Fruit fly (Drosophila melanogaster) whole organism, embryonic: ENCODE results near the gene CaMKII.
A peak's percentile ranks its signal among the peaks of the same experiment; 100 is the strongest.

Experiments
- Bgb ChIP-seq: fragments of 200-800 bp; sonication (Bioruptor generic); IDR thresholded peaks from 2 replicates; pipeline ENCODE4 v1.3.6; 2022; ENCODE audit warnings: missing biosample characterization, missing genetic modification characterization; ENCODE audit not compliant: partially characterized antibody
- CG11093 ChIP-seq: fragments of 200-800 bp; sonication (Bioruptor generic); IDR thresholded peaks from 3 replicates; pipeline ENCODE4 v1.3.6; 2022; ENCODE audit warnings: missing biosample characterization, missing genetic modification characterization
- CG12769 ChIP-seq: fragments of 200-800 bp; sonication (Bioruptor generic); optimal IDR thresholded peaks from 2 replicates; lab custom pipeline; 2019; ENCODE audit warnings: missing biosample characterization, mild to moderate bottlenecking, missing genetic modification characterization, moderate library complexity
- CG15269 ChIP-seq: fragments of 200-800 bp; sonication (Bioruptor generic); optimal IDR thresholded peaks from 2 replicates; lab custom pipeline; 2018; ENCODE audit warnings: missing biosample characterization, mild to moderate bottlenecking, missing genetic modification characterization, moderate library complexity
- CG1529 ChIP-seq: fragments of 200-800 bp; sonication (Bioruptor generic); optimal IDR thresholded peaks from 3 replicates; lab custom pipeline; 2018; ENCODE audit warnings: missing biosample characterization, missing genetic modification characterization
- CG1602 ChIP-seq: fragments of 200-800 bp; sonication (Bioruptor generic); optimal IDR thresholded peaks from 3 replicates; lab custom pipeline; 2016; ENCODE audit warnings: missing biosample characterization, missing genetic modification characterization
- CG1647 ChIP-seq: fragments of 200-800 bp; sonication (Bioruptor generic); optimal IDR thresholded peaks from 3 replicates; lab custom pipeline; 2016; ENCODE audit warnings: missing biosample characterization, missing genetic modification characterization
- CG16813 ChIP-seq: fragments of 200-800 bp; sonication (Bioruptor generic); IDR thresholded peaks from 3 replicates; pipeline ENCODE4 v1.3.6; 2022; ENCODE audit warnings: missing biosample characterization, missing genetic modification characterization; ENCODE audit not compliant: partially characterized antibody
- CG17359 ChIP-seq: fragments of 200-800 bp; sonication (Bioruptor generic); optimal IDR thresholded peaks from 3 replicates; lab custom pipeline; 2018; ENCODE audit warnings: missing biosample characterization, mild to moderate bottlenecking, missing genetic modification characterization, moderate library complexity
- CG17361 ChIP-seq: fragments of 200-800 bp; sonication (Bioruptor generic); IDR thresholded peaks from 3 replicates; pipeline ENCODE4 v1.3.6; 2022; ENCODE audit warnings: missing biosample characterization, missing genetic modification characterization
- CG18011 ChIP-seq: fragments of 200-800 bp; sonication (Bioruptor generic); optimal IDR thresholded peaks from 2 replicates; lab custom pipeline; 2017; ENCODE audit warnings: missing biosample characterization, missing genetic modification characterization, mild to moderate bottlenecking, moderate library complexity, missing genotype
- CG2712 ChIP-seq: fragments of 200-800 bp; optimal IDR thresholded peaks from 3 replicates; lab custom pipeline; 2019; ENCODE audit warnings: missing biosample characterization, mild to moderate bottlenecking, missing genetic modification characterization, moderate library complexity
- CG2875 ChIP-seq: fragments of 200-800 bp; sonication (Bioruptor generic); optimal IDR thresholded peaks from 2 replicates; lab custom pipeline; 2017; ENCODE audit warnings: missing biosample characterization, mild to moderate bottlenecking, missing genetic modification characterization, missing genetic modification reagents
- CG30020 ChIP-seq: fragments of 200-800 bp; optimal IDR thresholded peaks from 2 replicates; lab custom pipeline; 2019; ENCODE audit warnings: missing biosample characterization, mild to moderate bottlenecking, missing genetic modification characterization, moderate library complexity
- CG4617 ChIP-seq: fragments of 200-800 bp; sonication (Bioruptor generic); optimal IDR thresholded peaks from 3 replicates; lab custom pipeline; 2016; ENCODE audit warnings: missing biosample characterization, missing genetic modification characterization, borderline replicate concordance
- CG4730 ChIP-seq: fragments of 200-800 bp; sonication (Bioruptor generic); IDR thresholded peaks from 2 replicates; pipeline ENCODE4 v1.3.6; 2022; ENCODE audit warnings: missing biosample characterization, missing genetic modification characterization
- CG7357 ChIP-seq: fragments of 200-800 bp; sonication (Bioruptor generic); IDR thresholded peaks from 3 replicates; pipeline ENCODE4 v1.3.6; 2022; ENCODE audit warnings: missing biosample characterization, missing genetic modification characterization
- CG7963 ChIP-seq: fragments of 200-800 bp; sonication (Bioruptor generic); IDR thresholded peaks from 3 replicates; pipeline ENCODE4 v1.3.6; 2022; ENCODE audit warnings: missing biosample characterization, missing genetic modification characterization; ENCODE audit not compliant: partially characterized antibody
- CG8089 ChIP-seq: fragments of 200-800 bp; sonication (Bioruptor generic); optimal IDR thresholded peaks from 3 replicates; lab custom pipeline; 2016; ENCODE audit warnings: missing biosample characterization, missing genetic modification characterization
- CG9817 ChIP-seq: fragments of 200-800 bp; sonication (Bioruptor generic); optimal IDR thresholded peaks from 2 replicates; lab custom pipeline; 2018; ENCODE audit warnings: missing biosample characterization, mild to moderate bottlenecking, missing genetic modification characterization, moderate library complexity
- CG9876 ChIP-seq: fragments of 200-800 bp; sonication (Bioruptor generic); optimal IDR thresholded peaks from 2 replicates; lab custom pipeline; 2016; ENCODE audit warnings: missing biosample characterization, missing genetic modification characterization
- Doc2 ChIP-seq: fragments of 200-800 bp; sonication (Bioruptor generic); IDR thresholded peaks from 2 replicates; pipeline ENCODE4 v1.3.6; 2022; ENCODE audit warnings: missing biosample characterization, missing genetic modification characterization
- ERR ChIP-seq: fragments of 200-800 bp; sonication (Bioruptor generic); optimal IDR thresholded peaks from 2 replicates; lab custom pipeline; 2016; ENCODE audit warnings: missing biosample characterization, missing genetic modification characterization
- Ets97D ChIP-seq: fragments of 200-800 bp; sonication (Bioruptor generic); optimal IDR thresholded peaks from 3 replicates; lab custom pipeline; 2016; ENCODE audit warnings: missing biosample characterization, missing genetic modification characterization
- HmgZ ChIP-seq: fragments of 200-800 bp; sonication (Bioruptor generic); optimal IDR thresholded peaks from 2 replicates; lab custom pipeline; 2018; ENCODE audit warnings: missing biosample characterization, mild to moderate bottlenecking, missing genetic modification characterization
- Hmx ChIP-seq: fragments of 200-800 bp; sonication (Bioruptor generic); optimal IDR thresholded peaks from 2 replicates; lab custom pipeline; 2016; ENCODE audit warnings: missing biosample characterization, missing genetic modification characterization
- Med ChIP-seq: fragments of 200-800 bp; sonication (Bioruptor generic); peaks from one replicate; lab custom pipeline; 2016; ENCODE audit warnings: missing biosample characterization, missing genetic modification characterization, mild to moderate bottlenecking, inconsistent platforms, moderate library complexity
- Nf-YC ChIP-seq: fragments of 200-800 bp; optimal IDR thresholded peaks from 3 replicates; lab custom pipeline; 2019; ENCODE audit warnings: missing biosample characterization, mild to moderate bottlenecking, missing genetic modification characterization, moderate library complexity
- Oaz ChIP-seq: fragments of 200-800 bp; sonication (Bioruptor generic); IDR thresholded peaks from 2 replicates; pipeline ENCODE4 v1.3.6; 2022; ENCODE audit warnings: missing biosample characterization, missing genetic modification characterization
- Pdp1 ChIP-seq, 2 experiments: fragments of 200-800 bp; sonication (Bioruptor generic); optimal IDR thresholded peaks; 3 replicates each; lab custom pipeline; 2016; ENCODE audit warnings: missing biosample characterization in 2 of 2, missing genetic modification characterization in 2 of 2, mild to moderate bottlenecking in 1 of 2, moderate library complexity in 1 of 2
- Scr ChIP-seq: fragments of 200-800 bp; sonication (Bioruptor generic); IDR thresholded peaks from 2 replicates; pipeline ENCODE4 v1.3.6; 2022; ENCODE audit warnings: missing biosample characterization, missing genetic modification characterization; ENCODE audit not compliant: partially characterized antibody
- Spps ChIP-seq: fragments of 200-800 bp; sonication (Bioruptor generic); optimal IDR thresholded peaks from 2 replicates; lab custom pipeline; 2018; ENCODE audit warnings: missing biosample characterization, mild to moderate bottlenecking, missing genetic modification characterization
- Usf ChIP-seq: fragments of 200-800 bp; sonication (Bioruptor generic); optimal IDR thresholded peaks from 2 replicates; lab custom pipeline; 2017; ENCODE audit warnings: missing genotype, missing biosample characterization, missing genetic modification characterization
- bbx ChIP-seq: fragments of 200-800 bp; sonication (Bioruptor generic); IDR thresholded peaks from 2 replicates; pipeline ENCODE4 v1.3.6; 2022; ENCODE audit warnings: missing biosample characterization, missing genetic modification characterization; ENCODE audit not compliant: partially characterized antibody
- chif ChIP-seq, 2 experiments: fragments of 200-800 bp; sonication (Bioruptor generic); optimal IDR thresholded peaks; 3 replicates each; lab custom pipeline; 2016; ENCODE audit warnings: missing biosample characterization in 2 of 2, missing genetic modification characterization in 2 of 2
- chm ChIP-seq: fragments of 200-800 bp; sonication (Bioruptor generic); IDR thresholded peaks from 2 replicates; pipeline ENCODE4 v1.3.6; 2022; ENCODE audit warnings: missing biosample characterization, missing genetic modification characterization
- chn ChIP-seq: fragments of 200-800 bp; sonication (Bioruptor generic); optimal IDR thresholded peaks from 2 replicates; lab custom pipeline; 2016; ENCODE audit warnings: missing biosample characterization, missing genetic modification characterization
- crc ChIP-seq: fragments of 200-800 bp; sonication (Bioruptor generic); optimal IDR thresholded peaks from 2 replicates; lab custom pipeline; 2016; ENCODE audit warnings: missing biosample characterization, missing genetic modification characterization
- dmrt11E ChIP-seq: fragments of 200-800 bp; sonication (Bioruptor generic); optimal IDR thresholded peaks from 3 replicates; lab custom pipeline; 2018; ENCODE audit warnings: missing biosample characterization, mild to moderate bottlenecking, missing genetic modification characterization, moderate library complexity
- grau ChIP-seq: fragments of 200-800 bp; optimal IDR thresholded peaks from 3 replicates; lab custom pipeline; 2019; ENCODE audit warnings: missing biosample characterization, mild to moderate bottlenecking, missing genetic modification characterization, moderate library complexity
- gsb ChIP-seq: fragments of 200-800 bp; sonication (Bioruptor generic); IDR thresholded peaks from 2 replicates; pipeline ENCODE4 v1.3.6; 2022; ENCODE audit warnings: missing biosample characterization, missing genetic modification characterization
- jigr1 ChIP-seq: fragments of 200-800 bp; sonication (Bioruptor generic); IDR thresholded peaks from 3 replicates; pipeline ENCODE4 v1.3.6; 2022; ENCODE audit warnings: missing biosample characterization, missing genetic modification characterization
- lab ChIP-seq: fragments of 200-800 bp; sonication (Bioruptor generic); optimal IDR thresholded peaks from 3 replicates; lab custom pipeline; 2017; ENCODE audit warnings: missing biosample characterization, missing genetic modification characterization, mild to moderate bottlenecking, moderate library complexity, missing genetic modification reagents
- luna ChIP-seq: fragments of 200-800 bp; sonication (Bioruptor generic); optimal IDR thresholded peaks from 2 replicates; lab custom pipeline; 2016; ENCODE audit warnings: missing biosample characterization, missing genetic modification characterization
- mam ChIP-seq: fragments of 200-800 bp; sonication (Bioruptor generic); optimal IDR thresholded peaks from 3 replicates; lab custom pipeline; 2016; ENCODE audit warnings: missing biosample characterization, missing genetic modification characterization
- pum ChIP-seq: fragments of 200-800 bp; sonication (Bioruptor generic); optimal IDR thresholded peaks from 2 replicates; lab custom pipeline; 2016; ENCODE audit warnings: missing biosample characterization, missing genetic modification characterization
- ro ChIP-seq: fragments of 200-800 bp; sonication (Bioruptor generic); IDR thresholded peaks from 2 replicates; pipeline ENCODE4 v1.3.6; 2022; ENCODE audit warnings: missing biosample characterization, missing genetic modification characterization
- sd ChIP-seq: fragments of 200-800 bp; sonication (Bioruptor generic); optimal IDR thresholded peaks from 3 replicates; lab custom pipeline; 2018; ENCODE audit warnings: missing biosample characterization, mild to moderate bottlenecking, missing genetic modification characterization, moderate library complexity
- sob ChIP-seq: fragments of 200-800 bp; sonication (Bioruptor generic); IDR thresholded peaks from 2 replicates; pipeline ENCODE4 v1.3.6; 2022; ENCODE audit warnings: missing biosample characterization, missing genetic modification characterization
- usp ChIP-seq: fragments of >200 bp; optimal IDR thresholded peaks from 2 replicates; lab custom pipeline; 2017; ENCODE audit warnings: missing biosample characterization, missing genetic modification characterization
- yki ChIP-seq: fragments of >200 bp; optimal IDR thresholded peaks from 3 replicates; lab custom pipeline; 2018

The CaMKII gene

dm6 chr4:1030692-1031110, 22.8 kb downstream of the CaMKII start (continued):
- TF ChIP-seq CG7357 (GFP tag; lab: Robert Waterston, UW): peak; percentile 93
- peak; percentile 52 for TF ChIP-seq mam (GFP tag; lab: Kevin White, UChicago)
- no peak for TF ChIP-seq sd (tag; lab: Kevin White, UChicago)
- peak; percentile 8 for TF ChIP-seq CG12769 (tag; lab: Kevin White, UChicago)
- TF ChIP-seq Usf (GFP tag; lab: Kevin White, UChicago): peak; percentile 43
- TF ChIP-seq jigr1: no peak
- TF ChIP-seq CG1647: no peak
- peak; percentile 5 for TF ChIP-seq CG17359 (tag; lab: Kevin White, UChicago)
- no peak for TF ChIP-seq CG2875 (GFP tag; lab: Kevin White, UChicago)
- no peak for TF ChIP-seq ERR (GFP tag; lab: Kevin White, UChicago)
- TF ChIP-seq ro (GFP tag; lab: Robert Waterston, UW): no peak
- 0 out of 2 replicates have a peak, but pooled peaks have one; percentile 29 for TF ChIP-seq sob (GFP tag; lab: Robert Waterston, UW)
- TF ChIP-seq CG9876: peak; percentile 33
- peak; percentile 68 for TF ChIP-seq CG16813 (GFP tag; lab: Robert Waterston, UW)
- no peak for TF ChIP-seq lab (GFP tag; lab: Kevin White, UChicago)
- peak; percentile 12 for TF ChIP-seq HmgZ (tag; lab: Kevin White, UChicago)
- no peak for TF ChIP-seq CG18011 (GFP tag; lab: Kevin White, UChicago)
- TF ChIP-seq CG9817: no peak
- TF ChIP-seq Doc2: no peak
- peak; percentile 30 to 57 for TF ChIP-seq Pdp1 (GFP tag; optimal IDR thresholded peaks at IDR 0.05; lab: Kevin White, UChicago)
- TF ChIP-seq CG4730: no peak
- no peak for TF ChIP-seq CG15269 (tag; lab: Kevin White, UChicago)
- no peak for TF ChIP-seq chn
- TF ChIP-seq Bgb: peak; percentile 72
- no peak for TF ChIP-seq usp (GFP tag; lab: Kevin White, UChicago)
- TF ChIP-seq CG2712 (tag; lab: Kevin White, UChicago): peak; percentile 25
- TF ChIP-seq CG8089 (GFP tag; lab: Kevin White, UChicago): peak; percentile 11
- TF ChIP-seq chif (GFP tag; optimal IDR thresholded peaks at IDR 0.05; lab: Kevin White, UChicago): peak in 1 of 2 experiments; percentile 41
- peak; percentile 28 for TF ChIP-seq CG4617 (GFP tag; lab: Kevin White, UChicago)
- TF ChIP-seq luna (GFP tag; lab: Kevin White, UChicago): no peak
- no peak for TF ChIP-seq Oaz
- TF ChIP-seq dmrt11E (tag; lab: Kevin White, UChicago): peak; percentile 21
- TF ChIP-seq Hmx: no peak
- no peak for TF ChIP-seq CG11093 (GFP tag; lab: Robert Waterston, UW)
- peak; percentile 41 for TF ChIP-seq grau (tag; lab: Kevin White, UChicago)
- peak; percentile 6 for TF ChIP-seq Ets97D (GFP tag; lab: Kevin White, UChicago)
- peak; percentile 11 for TF ChIP-seq CG1602 (GFP tag; lab: Kevin White, UChicago)
- peak; percentile 97 for TF ChIP-seq CG30020 (tag; lab: Kevin White, UChicago)
- TF ChIP-seq chm: no peak
- TF ChIP-seq Med (GFP tag; lab: Kevin White, UChicago): peak; percentile 35
- peak; percentile 76 for TF ChIP-seq bbx
- TF ChIP-seq CG17361: peak; percentile 32; the same call in 1 of the 3 replicates
- no peak for TF ChIP-seq yki (lab: Kevin White, UChicago)
- TF ChIP-seq CG7963: peak; percentile 63; the same call in 2 of the 3 replicates
- no peak for TF ChIP-seq gsb (GFP tag; lab: Robert Waterston, UW)
- TF ChIP-seq Spps (tag; lab: Kevin White, UChicago): no peak
- TF ChIP-seq CG1529 (GFP tag; lab: Kevin White, UChicago): no peak
- peak; percentile 66 for TF ChIP-seq Scr (GFP tag; lab: Robert Waterston, UW)
- TF ChIP-seq Nf-YC: peak; percentile 9
- TF ChIP-seq crc: no peak
- peak; percentile 15 for TF ChIP-seq pum (GFP tag; lab: Kevin White, UChicago)
